Worm (Caenorhabditis elegans): Measurements from ENCODE around the gene drr-2.

ce11 chrIII:13651414-13651813 lies 8.0 kb upstream of the drr-2 start:
- no peak for TF ChIP-seq ama-1 (optimal IDR thresholded peaks at IDR 0.05)
- no peak for TF ChIP-seq hmg-4 (GFP tag; optimal IDR thresholded peaks at IDR 0.05)
- no peak for TF ChIP-seq pes-1 (GFP tag; IDR thresholded peaks at IDR 0.05)
- no peak for TF ChIP-seq ceh-36 (tag; optimal IDR thresholded peaks at IDR 0.05)
- TF ChIP-seq F13C5.2 (tag; optimal IDR thresholded peaks at IDR 0.05), result no peak
- no peak for TF ChIP-seq ceh-13 (GFP tag; optimal IDR thresholded peaks at IDR 0.05)
- no peak for TF ChIP-seq tbx-37 (GFP tag; conservative IDR thresholded peaks at IDR 0.05)
- no peak for TF ChIP-seq scrt-1 (GFP tag; IDR thresholded peaks at IDR 0.05)
- no peak for TF ChIP-seq tra-4 (tag; optimal IDR thresholded peaks at IDR 0.05)
- TF ChIP-seq flt-1 (GFP tag; IDR thresholded peaks at IDR 0.05), result no peak
- TF ChIP-seq tbx-11 (GFP tag; IDR thresholded peaks at IDR 0.05), result no peak
- TF ChIP-seq ets-7 (tag; optimal IDR thresholded peaks at IDR 0.05), result no peak
- TF ChIP-seq sea-1 (GFP tag; conservative IDR thresholded peaks at IDR 0.05), result no peak
